Fruit fly (Drosophila melanogaster): ENCODE measurements around the gene fzy.
A peak's percentile ranks its signal among the peaks of the same experiment; 100 is the strongest.

Gene fzy

dm6 chr2L:16292975-16293501 is 17.7 kb upstream of the fzy start, which contains the start of gene CG13258:
Gene CG13258 (minus strand): TSS chr2L:16293025.
- TF ChIP-seq CG17801 (GFP tag; optimal IDR thresholded peaks at IDR 0.05; ENCODE audit: partially characterized antibody), result no peak

- no peak for TF ChIP-seq CG17801 (GFP tag; optimal IDR thresholded peaks at IDR 0.05; ENCODE audit: partially characterized antibody)
Measured at dm6 chr2L:16293703-16294233, 17.0 kb upstream of the fzy start, which contains the start of gene Cyp303a1. Gene Cyp303a1 (plus strand): TSS chr2L:16294183.

DNA sequence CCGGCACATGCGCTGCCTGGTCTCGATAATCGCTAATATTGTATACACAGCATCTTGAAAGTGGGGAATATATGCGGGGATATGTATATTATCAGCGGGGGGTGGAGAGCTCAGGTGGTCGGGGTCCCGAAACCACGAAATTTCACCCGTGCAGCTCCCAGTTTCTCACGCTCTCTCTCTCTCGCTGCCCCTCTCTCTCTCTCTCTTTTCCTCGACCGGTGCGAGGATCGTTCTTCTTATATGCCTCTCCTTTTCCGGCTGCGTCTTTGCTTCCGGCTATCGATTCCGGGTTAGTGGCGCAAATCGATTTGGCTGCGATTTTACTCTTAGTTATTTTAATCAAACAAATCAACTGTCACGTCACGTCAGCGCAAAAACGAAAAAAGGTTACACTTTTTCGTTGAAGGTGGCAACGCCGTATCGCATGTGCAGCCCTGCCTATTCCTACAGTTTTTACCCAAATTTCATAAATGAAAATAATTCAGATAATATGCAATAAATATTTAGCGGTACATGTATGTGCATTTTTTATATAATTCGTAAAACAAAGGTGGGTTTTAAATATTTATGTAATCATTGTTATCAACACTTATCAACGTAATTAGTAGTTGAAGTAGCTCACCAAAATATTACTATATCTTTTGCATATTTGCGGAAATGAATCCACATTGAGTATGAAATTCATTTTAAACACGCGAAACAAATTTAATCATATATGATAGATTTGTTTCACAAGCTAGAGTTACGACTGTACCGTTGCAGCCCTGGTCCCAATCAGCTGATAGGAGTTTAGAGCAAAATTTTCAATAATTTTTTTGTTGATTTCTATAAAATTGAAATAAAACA is 11.1 kb upstream of the fzy start, which contains the start of the genes heix and CG17328:
Gene heix, minus strand, starts transcription at position 393 of the 846 bp plus-strand sequence.
Gene CG17328, plus strand, starts transcription at position 478 of the 846 bp plus-strand sequence.
- peak; percentile 55 for TF ChIP-seq CG17801 (GFP tag; optimal IDR thresholded peaks at IDR 0.05; ENCODE audit: partially characterized antibody)

DNA sequence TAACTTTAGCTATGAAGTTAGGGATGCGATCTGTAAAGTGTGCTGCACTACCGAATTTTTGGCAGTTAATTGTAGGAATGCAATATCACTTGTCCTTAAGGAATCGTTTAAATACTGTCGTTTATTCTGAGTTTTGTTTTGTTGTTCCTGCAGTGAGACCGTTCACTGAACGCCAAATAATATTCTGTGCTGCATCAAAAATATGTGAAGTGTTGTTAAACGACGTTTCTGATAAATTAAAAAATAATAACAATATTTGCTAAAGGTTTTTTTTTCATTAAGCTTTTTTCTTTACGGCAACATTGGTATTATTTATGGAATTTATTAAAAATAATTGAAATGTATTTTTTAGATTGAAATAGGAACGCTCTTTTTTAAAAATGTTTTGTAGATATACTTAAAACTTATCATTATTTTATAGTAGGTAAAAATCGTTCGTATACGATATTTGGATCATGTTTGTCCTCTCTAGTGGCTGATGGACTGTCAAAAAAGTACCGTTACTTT is 7.9 kb upstream of the fzy start, which contains the start of gene GMF:
Gene GMF, minus strand, starts transcription at position 182 of the 507 bp plus-strand sequence.
- peak; percentile 51 for TF ChIP-seq CG17801 (GFP tag; optimal IDR thresholded peaks at IDR 0.05; ENCODE audit: partially characterized antibody)

DNA sequence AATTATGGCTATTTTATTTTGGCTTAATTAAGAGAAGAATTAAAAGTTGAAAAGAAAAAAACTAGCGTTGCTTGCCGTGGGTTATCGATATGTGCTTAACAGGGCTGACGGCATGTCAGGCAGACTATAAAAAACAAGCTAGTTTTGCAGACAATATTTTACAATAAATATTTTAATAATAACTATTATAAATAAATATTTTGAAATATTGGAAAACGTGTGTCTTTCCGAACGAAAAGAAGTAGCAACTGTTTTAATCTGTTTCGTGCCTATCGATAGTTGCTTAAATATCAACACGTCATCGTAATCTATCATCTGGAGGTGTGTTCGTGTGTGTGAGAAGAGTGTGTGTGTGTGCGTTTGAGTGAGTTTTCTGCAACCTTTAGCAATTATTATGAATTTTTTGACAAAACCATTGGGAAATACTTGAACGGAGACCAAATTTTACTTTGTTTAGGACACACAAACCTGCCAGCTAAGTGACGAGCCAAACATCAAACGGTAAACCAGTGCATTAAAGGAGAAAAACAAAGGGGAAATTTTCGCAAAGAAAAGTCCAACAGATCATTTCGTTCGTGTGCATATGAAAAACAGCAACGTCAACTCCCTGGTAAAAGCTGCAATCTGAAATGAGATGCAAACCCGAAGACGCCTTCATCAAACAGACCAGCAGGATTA is 3.6 kb upstream of the fzy start, which contains the start of the genes CG5861 and Syx5:
Gene CG5861, minus strand, starts transcription at position 273 of the 678 bp plus-strand sequence.
Gene Syx5, plus strand, starts transcription at position 321 of the 678 bp plus-strand sequence.
- peak; percentile 84 for TF ChIP-seq CG17801 (GFP tag; optimal IDR thresholded peaks at IDR 0.05; ENCODE audit: partially characterized antibody)

DNA sequence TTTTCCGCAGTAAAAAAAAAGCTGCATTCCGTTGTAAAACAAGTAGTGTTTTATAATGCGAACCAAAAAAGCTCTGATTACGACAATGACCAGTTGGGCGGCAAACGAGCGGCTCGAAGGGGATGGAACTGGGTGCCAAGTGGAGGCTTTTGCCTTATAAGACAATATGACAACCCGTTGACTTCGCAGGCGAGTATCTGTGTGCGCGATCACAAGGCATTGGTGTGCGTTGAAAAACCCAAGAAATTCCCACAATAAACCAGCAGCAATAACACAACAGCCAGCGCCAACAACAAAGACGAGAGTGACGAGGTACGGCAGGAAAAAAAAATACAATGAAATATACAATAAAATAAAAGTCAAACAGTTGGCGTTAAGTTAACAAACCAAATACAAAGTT is 4.3 kb downstream of the fzy start:
- TF ChIP-seq CG17801 (GFP tag; optimal IDR thresholded peaks at IDR 0.05; ENCODE audit: partially characterized antibody), result peak; percentile 71

DNA sequence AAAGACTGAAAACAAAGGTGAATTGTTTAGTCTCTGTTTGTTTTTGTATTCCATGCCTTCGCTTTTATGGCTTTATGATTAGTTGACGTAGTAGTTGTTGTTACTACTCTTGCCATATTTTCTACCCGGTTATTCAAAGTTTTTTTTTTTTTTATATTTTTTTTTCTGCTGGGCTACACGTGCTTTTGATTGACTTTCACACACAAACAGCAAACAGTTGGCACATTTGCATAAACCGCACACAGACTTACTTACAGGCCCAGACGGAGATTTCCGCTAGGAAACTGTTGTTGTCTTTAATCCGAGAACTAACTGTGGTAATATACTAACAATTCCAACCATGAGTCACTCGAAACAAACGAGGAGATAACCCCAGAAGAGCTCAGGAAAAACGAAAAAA is 5.1 kb downstream of the fzy start:
- TF ChIP-seq CG17801 (GFP tag; optimal IDR thresholded peaks at IDR 0.05; ENCODE audit: partially characterized antibody), result no peak

DNA sequence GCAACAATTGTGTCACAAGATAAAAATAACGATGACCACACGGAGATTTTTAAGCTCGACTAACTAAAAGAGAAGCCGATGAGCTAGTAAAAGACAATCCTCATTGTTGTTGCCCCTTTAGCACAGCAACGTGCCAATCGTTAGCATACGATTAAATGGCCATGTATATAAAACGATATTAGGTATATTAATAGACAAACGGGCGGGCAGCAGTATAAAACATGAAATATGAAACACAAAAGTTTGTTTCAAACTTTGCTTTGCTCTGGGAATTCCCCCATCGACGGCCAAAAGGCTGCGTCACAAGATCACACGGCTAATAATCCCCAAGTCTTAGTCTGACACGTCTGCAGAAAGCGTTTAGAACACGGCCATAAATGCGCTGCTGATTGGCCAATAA is 5.7 kb downstream of the fzy start:
- no peak for TF ChIP-seq CG17801 (GFP tag; optimal IDR thresholded peaks at IDR 0.05; ENCODE audit: partially characterized antibody)

DNA sequence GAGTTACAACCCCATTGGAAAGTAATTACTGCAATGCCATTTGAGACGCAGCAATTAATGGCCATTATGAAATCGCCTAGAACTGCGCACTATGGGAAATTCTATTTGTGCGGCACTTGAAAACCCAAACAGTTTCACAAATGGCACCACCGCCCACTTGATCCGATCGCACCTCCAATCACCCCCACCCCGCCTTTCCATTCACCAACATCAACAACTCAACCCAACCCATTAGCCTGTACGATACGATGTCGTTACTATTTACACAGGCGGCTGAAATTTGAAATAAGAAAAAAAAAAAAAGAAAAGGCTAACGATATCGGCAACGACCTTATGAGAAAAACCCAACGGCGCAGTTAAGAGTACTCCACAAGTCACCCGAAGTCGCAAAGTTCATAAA is 6.4 kb downstream of the fzy start:
- no peak for TF ChIP-seq CG17801 (GFP tag; optimal IDR thresholded peaks at IDR 0.05; ENCODE audit: partially characterized antibody)

- no peak for TF ChIP-seq CG17801 (GFP tag; optimal IDR thresholded peaks at IDR 0.05; ENCODE audit: partially characterized antibody)
Measured at dm6 chr2L:16317777-16318610, 7.2 kb downstream of the fzy start.

DNA sequence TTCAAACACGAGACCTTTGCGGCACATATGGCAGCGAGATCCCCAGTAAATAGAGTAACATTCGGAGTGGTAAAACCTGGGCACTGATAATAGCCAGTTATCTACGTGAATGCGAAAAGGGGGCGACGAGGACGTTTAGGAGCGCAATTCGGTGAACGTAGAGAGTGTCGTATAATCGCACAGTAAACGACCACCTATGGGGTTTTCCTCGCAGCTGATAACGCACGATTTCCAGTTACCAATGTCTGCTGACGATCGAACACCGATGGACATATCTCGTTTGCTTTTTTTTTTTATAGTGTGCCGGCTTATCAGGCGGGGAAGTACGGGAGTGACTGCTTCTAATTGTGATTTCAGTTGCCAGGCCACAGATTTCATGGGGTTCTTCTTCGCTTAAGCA is 9.0 kb downstream of the fzy start:
- no peak for TF ChIP-seq CG17801 (GFP tag; optimal IDR thresholded peaks at IDR 0.05; ENCODE audit: partially characterized antibody)

- no peak for TF ChIP-seq CG17801 (GFP tag; optimal IDR thresholded peaks at IDR 0.05; ENCODE audit: partially characterized antibody)
Measured at dm6 chr2L:16320428-16320827, 9.7 kb downstream of the fzy start.

DNA sequence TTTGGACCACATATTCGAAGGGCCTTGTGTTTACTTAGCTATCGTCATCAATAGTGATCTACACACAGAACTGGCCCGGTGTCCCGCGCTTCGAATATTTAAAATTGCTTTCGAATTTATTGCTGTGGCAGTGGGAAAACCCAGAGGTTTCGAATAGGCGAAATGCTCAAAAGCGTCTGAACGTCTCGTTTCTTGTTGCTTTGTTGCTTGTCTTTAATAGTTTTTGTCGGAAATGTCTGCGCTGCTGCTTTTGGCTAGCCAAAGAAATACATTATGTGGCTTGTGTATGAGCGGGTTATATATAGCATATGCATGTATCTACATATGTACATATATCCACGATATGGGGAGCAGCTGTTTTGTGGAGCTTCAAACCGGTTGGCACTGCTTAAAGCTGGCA is 10.5 kb downstream of the fzy start:
- TF ChIP-seq CG17801 (GFP tag; optimal IDR thresholded peaks at IDR 0.05; ENCODE audit: partially characterized antibody), result no peak

All from ovary, adult (tissue).